Worm (Caenorhabditis elegans): ENCODE results near the gene C39D10.1.
A peak's percentile ranks its signal among the peaks of the same experiment; 100 is the strongest.

C39D10.1 gene

DNA sequence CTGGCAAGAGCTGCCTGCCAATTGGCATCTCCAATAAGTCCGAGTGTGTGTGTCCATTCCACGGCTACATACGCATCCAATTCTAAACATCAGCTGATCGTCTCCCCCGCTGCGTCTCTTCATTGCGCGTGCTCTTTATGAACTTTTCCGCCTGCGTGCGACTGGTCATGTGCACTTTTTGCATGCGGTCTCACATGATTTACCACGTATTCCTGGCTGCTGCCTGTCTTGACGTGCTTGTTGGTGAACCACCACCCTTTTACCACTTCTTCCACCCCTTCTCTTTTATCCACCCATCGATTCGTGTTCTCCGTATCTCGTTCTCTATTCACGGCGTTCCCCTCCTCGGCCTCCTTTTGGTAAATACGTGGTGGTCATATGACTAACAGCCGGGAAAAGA, 44.8 kb downstream of the C39D10.1 start (continued):
- TF ChIP-seq lin-1 (GFP tag; IDR thresholded peaks at IDR 0.05): no peak
- peak; percentile 99 for TF ChIP-seq hlh-30 (tag; optimal IDR thresholded peaks at IDR 0.05; ENCODE audit: insufficient read depth)
- TF ChIP-seq F44E2.7 (GFP tag; IDR thresholded peaks at IDR 0.05): no peak
- TF ChIP-seq lsy-2 (tag; optimal IDR thresholded peaks at IDR 0.05): peak in 1 of 2 experiments; percentile 80
- no peak for TF ChIP-seq daf-16 (GFP tag; optimal IDR thresholded peaks at IDR 0.05)
- TF ChIP-seq daf-16 (tag; optimal IDR thresholded peaks at IDR 0.05): no peak
- no peak for TF ChIP-seq lin-15B (tag; optimal IDR thresholded peaks at IDR 0.05)
- TF ChIP-seq egl-27 (tag; optimal IDR thresholded peaks at IDR 0.05): no peak

DNA sequence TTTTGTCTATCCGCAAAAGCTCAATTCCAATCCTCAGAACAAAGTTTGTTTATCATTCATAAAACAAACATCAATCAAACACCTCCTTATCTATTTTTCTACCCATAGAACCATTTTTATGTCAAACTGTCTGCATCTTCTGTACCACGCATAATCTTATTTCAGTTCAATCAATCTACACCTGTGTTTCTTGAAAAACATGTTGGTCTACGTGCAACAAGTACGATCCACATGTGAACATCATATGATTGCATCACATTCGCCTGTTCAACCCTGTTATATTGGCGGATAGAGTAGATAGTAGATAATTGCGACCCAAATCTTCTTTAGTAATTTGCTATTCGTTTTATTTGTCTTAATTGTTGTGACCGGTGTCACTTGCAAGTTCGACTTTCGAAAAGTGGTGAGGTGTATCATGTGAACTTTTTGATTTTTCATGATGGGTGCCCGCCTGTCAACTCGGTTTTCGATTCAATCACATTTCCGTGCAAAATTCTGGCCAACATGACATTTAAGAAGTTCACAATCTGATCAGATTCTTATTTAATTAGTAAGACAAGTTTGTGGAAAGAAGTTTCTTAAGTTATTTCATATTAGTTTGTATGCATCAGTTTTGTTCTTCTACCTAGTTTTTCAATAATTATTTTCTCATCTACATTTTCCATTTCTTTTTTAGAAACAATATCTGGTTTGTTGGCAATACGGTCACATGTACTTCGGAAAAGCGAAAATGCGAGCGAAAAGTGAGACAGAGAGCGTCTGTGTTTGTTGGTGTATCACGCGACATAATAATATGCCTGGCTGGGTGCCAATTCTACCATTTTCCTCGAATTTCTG, 45.7 kb downstream of the C39D10.1 start:
- TF ChIP-seq madf-5 (GFP tag; IDR thresholded peaks at IDR 0.05): no peak
- no peak for TF ChIP-seq F49E8.2 (tag; optimal IDR thresholded peaks at IDR 0.05; ENCODE audit: borderline replicate concordance)
- TF ChIP-seq nhr-102 (tag; optimal IDR thresholded peaks at IDR 0.05): no peak
- no peak for TF ChIP-seq nhr-25 (tag; optimal IDR thresholded peaks at IDR 0.05; ENCODE audit: borderline replicate concordance, insufficient read depth)
- no peak for TF ChIP-seq D1046.2 (GFP tag; IDR thresholded peaks at IDR 0.05)
- peak; percentile 75 for TF ChIP-seq dve-1 (tag; optimal IDR thresholded peaks at IDR 0.05; ENCODE audit: insufficient read depth)
- TF ChIP-seq lim-7 (GFP tag; IDR thresholded peaks at IDR 0.05): no peak
- peak in 1 of 2 experiments; percentile 15 for TF ChIP-seq mdl-1 (tag; optimal IDR thresholded peaks at IDR 0.05)
- no peak for TF ChIP-seq gei-8 (GFP tag; optimal IDR thresholded peaks at IDR 0.05)
- TF ChIP-seq pqm-1 (tag; optimal IDR thresholded peaks at IDR 0.05): peak; percentile 2
- TF ChIP-seq ceh-20 (GFP tag; IDR thresholded peaks at IDR 0.05): no peak
- no peak for TF ChIP-seq vab-7 (GFP tag; IDR thresholded peaks at IDR 0.05)
- TF ChIP-seq ama-1 (optimal IDR thresholded peaks at IDR 0.05): no peak
- no peak for TF ChIP-seq lin-1 (GFP tag; IDR thresholded peaks at IDR 0.05)
- no peak for TF ChIP-seq Y105C5A.15 (GFP tag; IDR thresholded peaks at IDR 0.05)
- TF ChIP-seq aha-1 (tag): peak; percentile 99
- TF ChIP-seq lsy-2 (tag; optimal IDR thresholded peaks at IDR 0.05): peak in 1 of 2 experiments; percentile 54
- TF ChIP-seq tag-97 (GFP tag; IDR thresholded peaks at IDR 0.05): no peak
- no peak for TF ChIP-seq aly-2 (tag; optimal IDR thresholded peaks at IDR 0.05)
- no peak for TF ChIP-seq skn-1 (tag; optimal IDR thresholded peaks at IDR 0.05)
- no peak for TF ChIP-seq F10B5.3 (tag; optimal IDR thresholded peaks at IDR 0.05)
- TF ChIP-seq dmd-9 (GFP tag; IDR thresholded peaks at IDR 0.05): 0 out of 2 replicates have a peak, but pooled peaks have one; percentile 40
- no peak for TF ChIP-seq dmd-8 (GFP tag; IDR thresholded peaks at IDR 0.05)
- no peak for TF ChIP-seq cey-2 (tag; optimal IDR thresholded peaks at IDR 0.05; ENCODE audit: borderline replicate concordance, insufficient read depth)
- TF ChIP-seq T26A8.4 (GFP tag; IDR thresholded peaks at IDR 0.05): 0 out of 2 replicates have a peak, but pooled peaks have one; percentile 40
- TF ChIP-seq F44E2.7 (GFP tag; IDR thresholded peaks at IDR 0.05): no peak
- no peak for TF ChIP-seq duxl-1 (tag; optimal IDR thresholded peaks at IDR 0.05; ENCODE audit: poor library complexity)
- no peak for TF ChIP-seq attf-4 (tag; optimal IDR thresholded peaks at IDR 0.05)
- no peak for TF ChIP-seq daf-12 (tag; optimal IDR thresholded peaks at IDR 0.05)
- no peak for TF ChIP-seq nhr-10 (tag; optimal IDR thresholded peaks at IDR 0.05)
- no peak for TF ChIP-seq pha-4 (GFP tag; IDR thresholded peaks at IDR 0.05)
- no peak for TF ChIP-seq pha-4 (tag; optimal IDR thresholded peaks at IDR 0.05)
- no peak for TF ChIP-seq ceh-28 (tag; optimal IDR thresholded peaks at IDR 0.05)
- no peak for TF ChIP-seq rbr-2 (tag; optimal IDR thresholded peaks at IDR 0.05)
- TF ChIP-seq zip-2 (tag; optimal IDR thresholded peaks at IDR 0.05): no peak
- no peak for TF ChIP-seq ZK337.2 (GFP tag; IDR thresholded peaks at IDR 0.05)
- no peak for TF ChIP-seq saeg-2 (GFP tag; IDR thresholded peaks at IDR 0.05)
- no peak for TF ChIP-seq daf-19 (GFP tag; conservative IDR thresholded peaks at IDR 0.05)
- TF ChIP-seq hif-1 (tag; optimal IDR thresholded peaks at IDR 0.05): peak in 1 of 2 experiments; percentile 89
- TF ChIP-seq jun-1 (tag; optimal IDR thresholded peaks at IDR 0.05): no peak
- TF ChIP-seq nhr-28 (tag; optimal IDR thresholded peaks at IDR 0.05): peak; percentile 47
- TF ChIP-seq egl-27 (tag; optimal IDR thresholded peaks at IDR 0.05): no peak
- TF ChIP-seq ceh-62 (tag; optimal IDR thresholded peaks at IDR 0.05): no peak
- no peak for TF ChIP-seq nhr-41 (GFP tag; IDR thresholded peaks at IDR 0.05)
